Fruit fly (Drosophila melanogaster): ENCODE results near the gene CG10555.

Gene CG10555

dm6 chrX:8398177-8399018, at the start of gene CG10555 (continued):
- peak in 1 of 2 experiments; percentile 41 for TF ChIP-seq insv (GFP tag; optimal IDR thresholded peaks at IDR 0.05)
- TF ChIP-seq ind (GFP tag; optimal IDR thresholded peaks at IDR 0.05), result peak; percentile 90
- TF ChIP-seq nerfin-2 (GFP tag; IDR thresholded peaks at IDR 0.05; ENCODE audit: partially characterized antibody), result peak; percentile 77
- peak; percentile 93 for TF ChIP-seq CG4404 (GFP tag; IDR thresholded peaks at IDR 0.05)
- TF ChIP-seq pita (GFP tag; optimal IDR thresholded peaks at IDR 0.05), result no peak
- TF ChIP-seq jing (GFP tag; optimal IDR thresholded peaks at IDR 0.05), result peak; percentile 79
- no peak for TF ChIP-seq fru (optimal IDR thresholded peaks at IDR 0.05)
- TF ChIP-seq CG12744 (GFP tag; optimal IDR thresholded peaks at IDR 0.05), result peak; percentile 83
- peak; percentile 42 for TF ChIP-seq CG7987 (GFP tag; optimal IDR thresholded peaks at IDR 0.05)
- TF ChIP-seq CG1233 (GFP tag; optimal IDR thresholded peaks at IDR 0.05), result peak; percentile 35
- peak in 1 of 2 experiments; percentile 64 for TF ChIP-seq crp (GFP tag; optimal IDR thresholded peaks at IDR 0.05)
- TF ChIP-seq HLHmδ (GFP tag; optimal IDR thresholded peaks at IDR 0.05), result no peak
- TF ChIP-seq tgo (GFP tag; IDR thresholded peaks at IDR 0.05), result peak; percentile 90
- TF ChIP-seq lmd (GFP tag; IDR thresholded peaks at IDR 0.05), result peak; percentile 94
- TF ChIP-seq Dfd (GFP tag; optimal IDR thresholded peaks at IDR 0.05), result no peak
- TF ChIP-seq Dip2 (GFP tag; IDR thresholded peaks at IDR 0.05), result peak; percentile 12; the same call in 1 of the 2 replicates
- TF ChIP-seq Bgb (GFP tag; IDR thresholded peaks at IDR 0.05; ENCODE audit: partially characterized antibody), result peak; percentile 80
- TF ChIP-seq wor (GFP tag; IDR thresholded peaks at IDR 0.05), result peak; percentile 93
- TF ChIP-seq CG15514 (GFP tag; optimal IDR thresholded peaks at IDR 0.05), result peak; percentile 47
- peak; percentile 58 for TF ChIP-seq CG10274 (GFP tag; optimal IDR thresholded peaks at IDR 0.05)
- peak; percentile 84 for TF ChIP-seq ewg (GFP tag; optimal IDR thresholded peaks at IDR 0.05)
- peak; percentile 76 for TF ChIP-seq CG4854 (GFP tag; optimal IDR thresholded peaks at IDR 0.05)
- TF ChIP-seq CG5180 (GFP tag; optimal IDR thresholded peaks at IDR 0.05), result peak; percentile 34
- TF ChIP-seq CHES-1-like (GFP tag; optimal IDR thresholded peaks at IDR 0.05), result peak; percentile 85
- TF ChIP-seq pzg (GFP tag; optimal IDR thresholded peaks at IDR 0.05), result peak; percentile 45
- peak; percentile 16 for TF ChIP-seq gfzf (GFP tag; optimal IDR thresholded peaks at IDR 0.05)
- no peak for TF ChIP-seq kah (GFP tag; optimal IDR thresholded peaks at IDR 0.05)
- no peak for TF ChIP-seq abd-A (tag; optimal IDR thresholded peaks at IDR 0.05)
- TF ChIP-seq CG17361 (GFP tag; IDR thresholded peaks at IDR 0.05), result peak; percentile 82
- peak; percentile 83 for TF ChIP-seq E2f1 (GFP tag; IDR thresholded peaks at IDR 0.05)
- TF ChIP-seq kni (GFP tag; optimal IDR thresholded peaks at IDR 0.05), result peak; percentile 71
- peak; percentile 44 for TF ChIP-seq D19B (GFP tag; optimal IDR thresholded peaks at IDR 0.05)
- TF ChIP-seq CG8478 (optimal IDR thresholded peaks at IDR 0.05), result no peak
- no peak for TF ChIP-seq Lim3 (GFP tag; IDR thresholded peaks at IDR 0.05)
- TF ChIP-seq Ets65A (GFP tag), result peak; percentile 99
- peak; percentile 89 for TF ChIP-seq Ptx1 (GFP tag; IDR thresholded peaks at IDR 0.05)
- no peak for TF ChIP-seq psq (GFP tag; optimal IDR thresholded peaks at IDR 0.05)
- TF ChIP-seq CG10543 (GFP tag; optimal IDR thresholded peaks at IDR 0.05), result peak; percentile 83
- TF ChIP-seq HLH4C (GFP tag; IDR thresholded peaks at IDR 0.05; ENCODE audit: partially characterized antibody), result peak; percentile 84
- no peak for TF ChIP-seq sqz (GFP tag; optimal IDR thresholded peaks at IDR 0.05)
- no peak for TF ChIP-seq bigmax (GFP tag; optimal IDR thresholded peaks at IDR 0.05)
- TF ChIP-seq BtbVII (GFP tag; optimal IDR thresholded peaks at IDR 0.05), result no peak
- TF ChIP-seq CG7928 (GFP tag; optimal IDR thresholded peaks at IDR 0.05), result peak; percentile 18
- peak; percentile 81 for TF ChIP-seq sim (GFP tag; IDR thresholded peaks at IDR 0.05)
- TF ChIP-seq E2f2 (GFP tag; IDR thresholded peaks at IDR 0.05), result peak; percentile 62
- TF ChIP-seq Optix (GFP tag; IDR thresholded peaks at IDR 0.05), result peak; percentile 93
- TF ChIP-seq ato (GFP tag; IDR thresholded peaks at IDR 0.05; ENCODE audit: partially characterized antibody), result peak; percentile 62; the same call in 1 of the 2 replicates
- peak; percentile 64 for TF ChIP-seq CG11504 (tag; optimal IDR thresholded peaks at IDR 0.05)
- TF ChIP-seq Gug (GFP tag; IDR thresholded peaks at IDR 0.05), result peak; percentile 65; the same call in 3 of the 4 replicates
